Fruit fly (Drosophila melanogaster) whole organism, embryonic: Measurements from ENCODE around the gene GIIIspla2.

Experiments used
- Aef1 ChIP-seq: fragments of 200-800 bp; sonication (Bioruptor generic); IDR thresholded peaks from 3 replicates; pipeline ENCODE4 v1.3.6; 2022; ENCODE audit warnings: missing biosample characterization, missing genetic modification characterization
- Bgb ChIP-seq: fragments of 200-800 bp; sonication (Bioruptor generic); IDR thresholded peaks from 2 replicates; pipeline ENCODE4 v1.3.6; 2022; ENCODE audit warnings: missing biosample characterization, missing genetic modification characterization; ENCODE audit not compliant: partially characterized antibody
- CG10321 ChIP-seq: fragments of 200-800 bp; sonication (Bioruptor generic); IDR thresholded peaks from 2 replicates; pipeline ENCODE4 v1.3.6; 2022; ENCODE audit warnings: missing biosample characterization, missing genetic modification characterization
- CG11247 ChIP-seq: fragments of 200-800 bp; sonication (Bioruptor generic); IDR thresholded peaks from 2 replicates; pipeline ENCODE4 v1.3.6; 2022; ENCODE audit warnings: missing biosample characterization, missing genetic modification characterization
- CG12942 ChIP-seq: fragments of 200-800 bp; sonication (Bioruptor generic); optimal IDR thresholded peaks from 3 replicates; lab custom pipeline; 2016; ENCODE audit warnings: missing biosample characterization, missing genetic modification characterization
- CG13287 ChIP-seq: fragments of 200-800 bp; sonication (Bioruptor generic); IDR thresholded peaks from 2 replicates; pipeline ENCODE4 v1.3.6; 2022; ENCODE audit warnings: missing biosample characterization, missing genetic modification characterization; ENCODE audit not compliant: partially characterized antibody
- CG13296 ChIP-seq: fragments of 200-800 bp; sonication (Bioruptor generic); optimal IDR thresholded peaks from 3 replicates; lab custom pipeline; 2018; ENCODE audit warnings: missing biosample characterization, mild to moderate bottlenecking, missing genetic modification characterization
- CG14014 ChIP-seq: fragments of 200-800 bp; sonication (Bioruptor generic); IDR thresholded peaks from 2 replicates; pipeline ENCODE4 v1.3.6; 2022; ENCODE audit warnings: missing biosample characterization, missing genetic modification characterization
- CG1647 ChIP-seq: fragments of 200-800 bp; sonication (Bioruptor generic); optimal IDR thresholded peaks from 3 replicates; lab custom pipeline; 2016; ENCODE audit warnings: missing biosample characterization, missing genetic modification characterization
- CG18599 ChIP-seq: fragments of 200-800 bp; sonication (Bioruptor generic); optimal IDR thresholded peaks from 3 replicates; lab custom pipeline; 2017; ENCODE audit warnings: missing biosample characterization, missing genetic modification characterization, mild to moderate bottlenecking, moderate library complexity, missing genetic modification reagents
- CG2199 ChIP-seq: fragments of 200-800 bp; sonication (Bioruptor generic); IDR thresholded peaks from 3 replicates; pipeline ENCODE4 v1.3.6; 2022; ENCODE audit warnings: missing biosample characterization, missing genetic modification characterization
- CG30020 ChIP-seq: fragments of 200-800 bp; optimal IDR thresholded peaks from 2 replicates; lab custom pipeline; 2019; ENCODE audit warnings: missing biosample characterization, mild to moderate bottlenecking, missing genetic modification characterization, moderate library complexity
- CG3838 ChIP-seq: fragments of 200-800 bp; sonication (Bioruptor generic); optimal IDR thresholded peaks from 3 replicates; lab custom pipeline; 2016; ENCODE audit warnings: missing biosample characterization, missing genetic modification characterization
- CG4282 ChIP-seq: fragments of 200-800 bp; sonication (Bioruptor generic); optimal IDR thresholded peaks from 2 replicates; lab custom pipeline; 2016; ENCODE audit warnings: missing biosample characterization, missing genetic modification characterization
- CG6175 ChIP-seq: fragments of 200-800 bp; sonication (Bioruptor generic); IDR thresholded peaks from 3 replicates; pipeline ENCODE4 v1.3.6; 2022; ENCODE audit warnings: missing biosample characterization, missing genetic modification characterization
- CG6854 ChIP-seq: fragments of 200-800 bp; sonication (Bioruptor generic); optimal IDR thresholded peaks from 3 replicates; lab custom pipeline; 2017; ENCODE audit warnings: missing biosample characterization, mild to moderate bottlenecking, missing genetic modification characterization
- CG8944 ChIP-seq: fragments of 200-800 bp; sonication (Bioruptor generic); optimal IDR thresholded peaks from 3 replicates; lab custom pipeline; 2016; ENCODE audit warnings: missing biosample characterization, missing genetic modification characterization
- CG9797 ChIP-seq: fragments of 200-800 bp; sonication (Bioruptor generic); optimal IDR thresholded peaks from 3 replicates; lab custom pipeline; 2018; ENCODE audit warnings: missing biosample characterization, mild to moderate bottlenecking, missing genetic modification characterization
- Chrac-16 ChIP-seq: fragments of 200-800 bp; sonication (Bioruptor generic); optimal IDR thresholded peaks from 3 replicates; lab custom pipeline; 2016; ENCODE audit warnings: missing biosample characterization, missing genetic modification characterization
- Deaf1 ChIP-seq: fragments of 200-800 bp; optimal IDR thresholded peaks from 3 replicates; lab custom pipeline; 2019; ENCODE audit warnings: missing biosample characterization, mild to moderate bottlenecking, missing genetic modification characterization, moderate library complexity
- H15 ChIP-seq: fragments of 200-800 bp; sonication (Bioruptor generic); IDR thresholded peaks from 3 replicates; pipeline ENCODE4 v1.3.6; 2022; ENCODE audit warnings: missing biosample characterization, missing genetic modification characterization
- HLHmδ ChIP-seq: fragments of 200-800 bp; sonication (Bioruptor generic); optimal IDR thresholded peaks from 2 replicates; lab custom pipeline; 2018; ENCODE audit warnings: missing biosample characterization, mild to moderate bottlenecking, missing genetic modification characterization, moderate library complexity
- Hr51 ChIP-seq, 2 experiments: fragments of 200-800 bp; sonication (Bioruptor generic); optimal IDR thresholded peaks; 2 replicates in 1 of 2; 3 replicates in 1 of 2; lab custom pipeline; 2016 to 2018; ENCODE audit warnings: missing biosample characterization in 2 of 2, missing genetic modification characterization in 2 of 2, mild to moderate bottlenecking in 1 of 2, moderate library complexity in 1 of 2
- Meics ChIP-seq: fragments of 200-800 bp; sonication (Bioruptor generic); optimal IDR thresholded peaks from 2 replicates; lab custom pipeline; 2017; ENCODE audit warnings: missing biosample characterization, mild to moderate bottlenecking, missing genetic modification characterization
- Mrtf ChIP-seq: fragments of 200-800 bp; sonication (Bioruptor generic); IDR thresholded peaks from 3 replicates; pipeline ENCODE4 v1.3.6; 2022; ENCODE audit warnings: missing biosample characterization, missing genetic modification characterization
- NC2α ChIP-seq: fragments of 200-800 bp; sonication (Bioruptor generic); optimal IDR thresholded peaks from 2 replicates; lab custom pipeline; 2016; ENCODE audit warnings: missing biosample characterization, missing genetic modification characterization
- Ravus ChIP-seq: fragments of 200-800 bp; sonication (Bioruptor generic); IDR thresholded peaks from 2 replicates; pipeline ENCODE4 v1.3.6; 2022; ENCODE audit warnings: missing biosample characterization, missing genetic modification characterization
- Rfx ChIP-seq: fragments of 200-800 bp; sonication (Bioruptor generic); IDR thresholded peaks from 2 replicates; pipeline ENCODE4 v1.3.6; 2022; ENCODE audit warnings: missing biosample characterization, missing genetic modification characterization
- Spps ChIP-seq: fragments of 200-800 bp; sonication (Bioruptor generic); optimal IDR thresholded peaks from 2 replicates; lab custom pipeline; 2018; ENCODE audit warnings: missing biosample characterization, mild to moderate bottlenecking, missing genetic modification characterization
- Sry-δ ChIP-seq: fragments of 200-800 bp; sonication (Bioruptor generic); optimal IDR thresholded peaks from 2 replicates; lab custom pipeline; 2016; ENCODE audit warnings: missing biosample characterization, missing genetic modification characterization
- Tbp ChIP-seq: fragments of >200 bp; optimal IDR thresholded peaks from 2 replicates; lab custom pipeline; 2018; ENCODE audit warnings: missing biosample characterization, missing genetic modification characterization
- bcd ChIP-seq: fragments of 200-800 bp; sonication (Bioruptor generic); optimal IDR thresholded peaks from 2 replicates; lab custom pipeline; 2017; ENCODE audit warnings: missing biosample characterization, mild to moderate bottlenecking, missing genetic modification characterization
- btn ChIP-seq: fragments of 200-800 bp; sonication (Bioruptor generic); optimal IDR thresholded peaks from 2 replicates; lab custom pipeline; 2016; ENCODE audit warnings: missing biosample characterization, missing genetic modification characterization
- chn ChIP-seq: fragments of 200-800 bp; sonication (Bioruptor generic); optimal IDR thresholded peaks from 2 replicates; lab custom pipeline; 2016; ENCODE audit warnings: missing biosample characterization, missing genetic modification characterization
- da ChIP-seq: fragments of 200-800 bp; sonication (Bioruptor generic); optimal IDR thresholded peaks from 2 replicates; lab custom pipeline; 2016; ENCODE audit warnings: missing biosample characterization, missing genetic modification characterization
- dpn ChIP-seq, 2 experiments: fragments of 200-800 bp; sonication (Bioruptor generic); optimal IDR thresholded peaks; 3 replicates each; lab custom pipeline; 2016; ENCODE audit warnings: missing biosample characterization in 2 of 2, missing genetic modification characterization in 2 of 2
- ham ChIP-seq: fragments of 200-800 bp; sonication (Bioruptor generic); IDR thresholded peaks from 2 replicates; pipeline ENCODE4 v1.3.6; 2022; ENCODE audit warnings: missing biosample characterization, missing genetic modification characterization
- hkb ChIP-seq, 2 experiments: fragments of 200-800 bp in 1 of 2; fragments of >200 bp in 1 of 2; sonication (Bioruptor generic) in 1 of 2; IDR thresholded peaks in 1 of 2; optimal IDR thresholded peaks in 1 of 2; 2 replicates each; pipeline versions ENCODE4 v1.3.6 to Lab custom; 2017 to 2022; ENCODE audit warnings: missing biosample characterization in 1 of 2, missing genetic modification characterization in 1 of 2
- hth ChIP-seq: fragments of >200 bp; optimal IDR thresholded peaks from 2 replicates; lab custom pipeline; 2017; ENCODE audit warnings: inconsistent platforms
- jing ChIP-seq: fragments of 200-800 bp; sonication (Bioruptor generic); optimal IDR thresholded peaks from 2 replicates; lab custom pipeline; 2018; ENCODE audit warnings: missing biosample characterization, mild to moderate bottlenecking, missing genetic modification characterization
- knrl ChIP-seq: fragments of 200-800 bp; sonication (Bioruptor generic); IDR thresholded peaks from 3 replicates; pipeline ENCODE4 v1.3.6; 2022; ENCODE audit warnings: missing biosample characterization, missing genetic modification characterization; ENCODE audit not compliant: partially characterized antibody
- lov ChIP-seq, 2 experiments: fragments of 200-800 bp in 1 of 2; fragments of >200 bp in 1 of 2; sonication (Bioruptor generic) in 1 of 2; IDR thresholded peaks in 1 of 2; optimal IDR thresholded peaks in 1 of 2; 2 replicates in 1 of 2; 3 replicates in 1 of 2; pipeline versions ENCODE4 v1.3.6 to Lab custom; 2017 to 2022; ENCODE audit warnings: missing biosample characterization in 1 of 2, missing genetic modification characterization in 1 of 2
- mirr ChIP-seq: fragments of 200-800 bp; sonication (Bioruptor generic); optimal IDR thresholded peaks from 3 replicates; lab custom pipeline; 2018; ENCODE audit warnings: missing biosample characterization, mild to moderate bottlenecking, missing genetic modification characterization
- odd ChIP-seq: fragments of 200-800 bp; sonication (Bioruptor generic); optimal IDR thresholded peaks from 2 replicates; lab custom pipeline; 2017; ENCODE audit warnings: missing biosample characterization, mild to moderate bottlenecking, missing genetic modification characterization
- ranshi ChIP-seq: fragments of 200-800 bp; sonication (Bioruptor generic); IDR thresholded peaks from 2 replicates; pipeline ENCODE4 v1.3.6; 2022; ENCODE audit warnings: missing biosample characterization, missing genetic modification characterization
- sr ChIP-seq: fragments of 200-800 bp; sonication (Bioruptor generic); IDR thresholded peaks from 3 replicates; pipeline ENCODE4 v1.3.6; 2022; ENCODE audit warnings: missing biosample characterization, missing genetic modification characterization
- sug ChIP-seq: fragments of 200-800 bp; optimal IDR thresholded peaks from 2 replicates; lab custom pipeline; 2019; ENCODE audit warnings: missing biosample characterization, mild to moderate bottlenecking, missing genetic modification characterization, moderate library complexity
- trh ChIP-seq: fragments of 200-800 bp; sonication (Bioruptor generic); optimal IDR thresholded peaks from 2 replicates; lab custom pipeline; 2016; ENCODE audit warnings: missing biosample characterization, missing genetic modification characterization
- unc-4 ChIP-seq: fragments of 200-800 bp; sonication (Bioruptor generic); IDR thresholded peaks from 2 replicates; pipeline ENCODE4 v1.3.6; 2022; ENCODE audit warnings: missing biosample characterization, missing genetic modification characterization; ENCODE audit not compliant: partially characterized antibody

The GIIIspla2 gene

dm6 chrX:8193017-8193556 is 35.7 kb downstream of the GIIIspla2 start:
- peak; percentile 85; the same call in 2 of the 3 replicates for TF ChIP-seq CG6175 (GFP tag; lab: Robert Waterston, UW)
- no peak for TF ChIP-seq CG3838 (GFP tag; lab: Kevin White, UChicago)
- peak; percentile 68; the same call in 1 of the 2 replicates for TF ChIP-seq CG10321
- TF ChIP-seq Rfx = peak; percentile 46
- 0 out of 3 replicates have a peak, but pooled peaks have one; percentile 24 for TF ChIP-seq H15 (GFP tag; lab: Robert Waterston, UW)
- no peak for TF ChIP-seq Sry-δ (GFP tag; lab: Kevin White, UChicago)
- peak; percentile 13 for TF ChIP-seq CG6854 (GFP tag; lab: Kevin White, UChicago)
- no peak for TF ChIP-seq da (GFP tag; lab: Kevin White, UChicago)
- no peak for TF ChIP-seq CG1647 (GFP tag; lab: Kevin White, UChicago)
- TF ChIP-seq HLHmδ (GFP tag; lab: Kevin White, UChicago) = no peak
- TF ChIP-seq CG9797 (GFP tag; lab: Kevin White, UChicago) = no peak
- 0 out of 2 replicates have a peak, but pooled peaks have one; percentile 28 for TF ChIP-seq CG14014
- no peak for TF ChIP-seq odd (GFP tag; lab: Kevin White, UChicago)
- no peak for TF ChIP-seq Meics (GFP tag; lab: Kevin White, UChicago)
- TF ChIP-seq Bgb (GFP tag; lab: Robert Waterston, UW) = peak; percentile 62; the same call in 1 of the 2 replicates
- 0 out of 3 replicates have a peak, but pooled peaks have one; percentile 53 for TF ChIP-seq CG2199 (GFP tag; lab: Robert Waterston, UW)
- no peak for TF ChIP-seq Mrtf (GFP tag; lab: Robert Waterston, UW)
- no peak for TF ChIP-seq chn (GFP tag; lab: Kevin White, UChicago)
- TF ChIP-seq CG11247 (GFP tag; lab: Robert Waterston, UW) = no peak
- no peak for TF ChIP-seq btn (GFP tag; lab: Kevin White, UChicago)
- TF ChIP-seq hkb (optimal IDR thresholded peaks at IDR 0.05; lab: Kevin White, UChicago) = no peak
- TF ChIP-seq hkb (GFP tag; IDR thresholded peaks at IDR 0.05; lab: Robert Waterston, UW) = peak; percentile 48; the same call in 1 of the 2 replicates
- TF ChIP-seq sr (GFP tag; lab: Robert Waterston, UW) = peak; percentile 80
- peak; percentile 43 for TF ChIP-seq CG18599 (GFP tag; lab: Kevin White, UChicago)
- no peak for TF ChIP-seq lov (optimal IDR thresholded peaks at IDR 0.05; lab: Kevin White, UChicago)
- no peak for TF ChIP-seq lov (GFP tag; IDR thresholded peaks at IDR 0.05; lab: Robert Waterston, UW)
- TF ChIP-seq jing (GFP tag; lab: Kevin White, UChicago) = no peak
- TF ChIP-seq hth (lab: Kevin White, UChicago) = no peak
- TF ChIP-seq dpn (GFP tag; optimal IDR thresholded peaks at IDR 0.05; lab: Kevin White, UChicago) = no peak
- no peak for TF ChIP-seq CG12942 (GFP tag; lab: Kevin White, UChicago)
- TF ChIP-seq ranshi = no peak
- no peak for TF ChIP-seq Ravus (GFP tag; lab: Robert Waterston, UW)
- peak; percentile 43; the same call in 2 of the 3 replicates for TF ChIP-seq Aef1 (GFP tag; lab: Robert Waterston, UW)
- peak; percentile 34 for TF ChIP-seq sug
- TF ChIP-seq CG13287 = peak; percentile 34; the same call in 1 of the 2 replicates
- no peak for TF ChIP-seq bcd (GFP tag; lab: Kevin White, UChicago)
- TF ChIP-seq Deaf1 (tag; lab: Kevin White, UChicago) = peak; percentile 54
- TF ChIP-seq CG13296 (GFP tag; lab: Kevin White, UChicago) = no peak
- TF ChIP-seq CG4282 (GFP tag; lab: Kevin White, UChicago) = no peak
- TF ChIP-seq mirr (GFP tag; lab: Kevin White, UChicago) = peak; percentile 5
- peak; percentile 34; the same call in 1 of the 3 replicates for TF ChIP-seq knrl (GFP tag; lab: Robert Waterston, UW)
- peak; percentile 21; the same call in 1 of the 2 replicates for TF ChIP-seq unc-4
- no peak for TF ChIP-seq ham
- TF ChIP-seq Tbp (GFP tag; lab: Kevin White, UChicago) = no peak
- TF ChIP-seq NC2α (GFP tag; lab: Kevin White, UChicago) = no peak
- TF ChIP-seq Chrac-16 (GFP tag; lab: Kevin White, UChicago) = no peak
- peak; percentile 4 for TF ChIP-seq CG8944 (GFP tag; lab: Kevin White, UChicago)
- TF ChIP-seq Hr51 (GFP tag; optimal IDR thresholded peaks at IDR 0.05; lab: Kevin White, UChicago) = no peak
- no peak for TF ChIP-seq trh (GFP tag; lab: Kevin White, UChicago)
- TF ChIP-seq CG30020 (tag; lab: Kevin White, UChicago) = no peak
- TF ChIP-seq Spps (tag; lab: Kevin White, UChicago) = no peak
